Worm (Caenorhabditis elegans) whole organism, midembryonic: ENCODE results near the gene M57.2.

Experiments used
- T22C8.4 ChIP-seq: fragments of 200-800 bp; sonication (Bioruptor generic); IDR thresholded peaks from 2 replicates; pipeline ENCODE4 v1.3.6; 2022; ENCODE audit warnings: missing genetic modification characterization, missing compliant biosample characterization
- cog-1 ChIP-seq: sonication (generic microtip); optimal IDR thresholded peaks from 2 replicates; lab custom pipeline; 2016; ENCODE audit warnings: missing genetic modification characterization, missing compliant biosample characterization
- flt-1 ChIP-seq: fragments of 200-800 bp; sonication (Bioruptor generic); IDR thresholded peaks from 2 replicates; pipeline ENCODE4 v1.3.6; 2022; ENCODE audit warnings: missing genetic modification characterization, missing compliant biosample characterization
- med-1 ChIP-seq: sonication (generic microtip); optimal IDR thresholded peaks from 2 replicates; lab custom pipeline; 2017; ENCODE audit warnings: missing genetic modification characterization, mild to moderate bottlenecking, missing compliant biosample characterization, antibody characterized with exemption, missing genetic modification reagents; ENCODE audit not compliant: insufficient read depth
- ref-1 ChIP-seq: fragments of 200-800 bp; sonication (Bioruptor generic); conservative IDR thresholded peaks from 2 replicates; pipeline ENCODE4 v1.3.6; 2022; ENCODE audit warnings: missing genetic modification reagents, missing genetic modification characterization, missing compliant biosample characterization
- tab-1 ChIP-seq: fragments of 200-800 bp; sonication (Bioruptor generic); IDR thresholded peaks from 2 replicates; pipeline ENCODE4 v1.3.6; 2022; ENCODE audit warnings: missing genetic modification characterization, missing compliant biosample characterization
- ztf-23 ChIP-seq: fragments of 200-800 bp; sonication (Bioruptor generic); IDR thresholded peaks from 2 replicates; pipeline ENCODE4 v1.3.6; 2022; ENCODE audit warnings: missing genetic modification reagents, missing genetic modification characterization, missing compliant biosample characterization
- ztf-29 ChIP-seq: fragments of 200-800 bp; sonication (Bioruptor generic); IDR thresholded peaks from 2 replicates; pipeline ENCODE4 v1.3.6; 2022; ENCODE audit warnings: missing genetic modification reagents, missing genetic modification characterization, missing compliant biosample characterization

ce11 chrIV:3514467-3514866, 12.7 kb upstream of the M57.2 start, which contains the start of gene tsg-101:
- TF ChIP-seq flt-1 (GFP tag; lab: Robert Waterston, UW) (no peak), tab-1 (GFP tag; lab: Robert Waterston, UW) (no peak), med-1 (no peak), ztf-23 (GFP tag; lab: Robert Waterston, UW) (no peak), T22C8.4 (no peak), ztf-29 (no peak), ref-1 (no peak), cog-1 (tag; lab: Kevin White, UChicago) (no peak)
